Worm (Caenorhabditis elegans) whole organism, L2 larva: Measurements from ENCODE around the gene sri-29.

Source experiments
- C34F6.9 ChIP-seq: fragments of 150-350 bp; optimal IDR thresholded peaks from 2 replicates; lab custom pipeline; 2014; ENCODE audit warnings: missing biosample characterization, missing genetic modification characterization
- F13H6.1 ChIP-seq: sonication (generic microtip); optimal IDR thresholded peaks from 2 replicates; lab custom pipeline; 2016; ENCODE audit warnings: missing genetic modification characterization, missing compliant biosample characterization
- R02D3.7 ChIP-seq: fragments of 150-350 bp; optimal IDR thresholded peaks from 2 replicates; lab custom pipeline; 2014; ENCODE audit warnings: missing biosample characterization, missing genetic modification characterization
- Y55F3AM.14 ChIP-seq: fragments of 200-800 bp; sonication (Bioruptor generic); optimal IDR thresholded peaks from 2 replicates; lab custom pipeline; 2018; ENCODE audit warnings: mild to moderate bottlenecking, missing genetic modification characterization, missing compliant biosample characterization
- ZK546.5 ChIP-seq: sonication (generic microtip); optimal IDR thresholded peaks from 2 replicates; lab custom pipeline; 2017; ENCODE audit warnings: missing biosample characterization, missing genetic modification characterization
- alr-1 ChIP-seq: fragments of 150-350 bp; optimal IDR thresholded peaks from 2 replicates; lab custom pipeline; 2014; ENCODE audit warnings: missing biosample characterization, missing genetic modification characterization
- aly-2 ChIP-seq: fragments of 150-350 bp; optimal IDR thresholded peaks from 2 replicates; lab custom pipeline; 2014; ENCODE audit warnings: missing biosample characterization, missing genetic modification characterization
- ama-1 ChIP-seq: fragments of 150-350 bp; optimal IDR thresholded peaks from 2 replicates; lab custom pipeline; 2018; ENCODE audit warnings: inconsistent platforms
- blmp-1 ChIP-seq: sonication (generic microtip); optimal IDR thresholded peaks from 2 replicates; lab custom pipeline; 2017; ENCODE audit warnings: missing genetic modification characterization, mild to moderate bottlenecking, missing compliant biosample characterization, antibody characterized with exemption, moderate library complexity; ENCODE audit not compliant: insufficient read depth
- ceh-16 ChIP-seq: fragments of 150-350 bp; optimal IDR thresholded peaks from 2 replicates; lab custom pipeline; 2014; ENCODE audit warnings: missing biosample characterization, missing genetic modification characterization
- ceh-82 ChIP-seq: fragments of 150-350 bp; optimal IDR thresholded peaks from 2 replicates; lab custom pipeline; 2014; ENCODE audit warnings: missing biosample characterization, missing genetic modification characterization
- dmd-4 ChIP-seq: sonication (generic microtip); optimal IDR thresholded peaks from 2 replicates; lab custom pipeline; 2017; ENCODE audit warnings: missing biosample characterization, missing genetic modification characterization
- egl-27 ChIP-seq: sonication (generic microtip); optimal IDR thresholded peaks from 3 replicates; lab custom pipeline; 2017; ENCODE audit warnings: missing biosample characterization, missing genetic modification reagents, missing genetic modification characterization
- elt-1 ChIP-seq: fragments of 150-350 bp; optimal IDR thresholded peaks from 2 replicates; lab custom pipeline; 2014; ENCODE audit warnings: missing biosample characterization, missing genetic modification characterization
- elt-3 ChIP-seq: sonication (generic microtip); optimal IDR thresholded peaks from 2 replicates; lab custom pipeline; 2017; ENCODE audit warnings: missing biosample characterization, missing genetic modification characterization
- fos-1 ChIP-seq: fragments of 150-350 bp; optimal IDR thresholded peaks from 2 replicates; lab custom pipeline; 2014; ENCODE audit warnings: missing biosample characterization, missing genetic modification characterization
- lin-11 ChIP-seq: fragments of 150-350 bp; sonication (generic microtip); optimal IDR thresholded peaks from 2 replicates; lab custom pipeline; 2014; ENCODE audit warnings: missing biosample characterization, missing genetic modification characterization, inconsistent platforms, mixed read lengths
- lin-13 ChIP-seq: fragments of 150-350 bp; optimal IDR thresholded peaks from 2 replicates; lab custom pipeline; 2014; ENCODE audit warnings: missing biosample characterization, missing genetic modification reagents, missing genetic modification characterization
- lin-39 ChIP-seq: fragments of 150-350 bp; optimal IDR thresholded peaks from 2 replicates; lab custom pipeline; 2014; ENCODE audit warnings: missing biosample characterization, missing genetic modification reagents, missing genetic modification characterization
- lsy-2 ChIP-seq, 2 experiments: fragments of 150-350 bp in 1 of 2; sonication (generic microtip) in 1 of 2; optimal IDR thresholded peaks; 2 replicates each; lab custom pipeline; 2014 to 2017; ENCODE audit warnings: missing biosample characterization in 2 of 2, missing genetic modification characterization in 2 of 2
- mab-5 ChIP-seq: fragments of 150-350 bp; optimal IDR thresholded peaks from 2 replicates; lab custom pipeline; 2014; ENCODE audit warnings: missing biosample characterization, missing genetic modification characterization
- mbf-1 ChIP-seq: sonication (generic microtip); optimal IDR thresholded peaks from 2 replicates; lab custom pipeline; 2017; ENCODE audit warnings: missing biosample characterization, missing genetic modification characterization
- mdl-1 ChIP-seq, 2 experiments: fragments of 150-350 bp in 1 of 2; sonication (generic microtip) in 1 of 2; optimal IDR thresholded peaks; 2 replicates each; lab custom pipeline; 2017; ENCODE audit warnings: missing biosample characterization in 2 of 2, missing genetic modification characterization in 2 of 2
- nhr-10 ChIP-seq: sonication (generic microtip); optimal IDR thresholded peaks from 2 replicates; lab custom pipeline; 2017; ENCODE audit warnings: missing biosample characterization, missing genetic modification characterization
- nhr-11 ChIP-seq: fragments of 150-350 bp; optimal IDR thresholded peaks from 2 replicates; lab custom pipeline; 2014; ENCODE audit warnings: missing biosample characterization, missing genetic modification characterization
- nhr-21 ChIP-seq: fragments of 150-350 bp; optimal IDR thresholded peaks from 2 replicates; lab custom pipeline; 2014; ENCODE audit warnings: missing biosample characterization, missing genetic modification characterization
- nhr-237 ChIP-seq: fragments of 150-350 bp; optimal IDR thresholded peaks from 2 replicates; lab custom pipeline; 2014; ENCODE audit warnings: missing biosample characterization, missing genetic modification characterization
- nhr-25 ChIP-seq: fragments of 150-350 bp; sonication (generic microtip); optimal IDR thresholded peaks from 3 replicates; lab custom pipeline; 2014; ENCODE audit warnings: missing biosample characterization, missing genetic modification characterization
- nhr-6 ChIP-seq: fragments of 150-350 bp; optimal IDR thresholded peaks from 2 replicates; lab custom pipeline; 2014; ENCODE audit warnings: missing biosample characterization, missing genetic modification characterization
- nhr-77 ChIP-seq: fragments of 150-350 bp; optimal IDR thresholded peaks from 2 replicates; lab custom pipeline; 2014; ENCODE audit warnings: missing biosample characterization, missing genetic modification characterization
- sma-9 ChIP-seq, 2 experiments: fragments of 150-350 bp in 1 of 2; sonication (generic microtip) in 1 of 2; optimal IDR thresholded peaks; 2 replicates each; lab custom pipeline; 2014 to 2016; ENCODE audit warnings: missing genetic modification characterization in 2 of 2, mild to moderate bottlenecking in 1 of 2, missing biosample characterization in 1 of 2, missing compliant biosample characterization in 1 of 2, missing genetic modification reagents in 1 of 2, moderate library complexity in 1 of 2
- unc-39 ChIP-seq: fragments of 150-350 bp; optimal IDR thresholded peaks from 2 replicates; lab custom pipeline; 2014; ENCODE audit warnings: missing biosample characterization, missing genetic modification characterization
- unc-62 ChIP-seq: fragments of 150-350 bp; optimal IDR thresholded peaks from 2 replicates; lab custom pipeline; 2014; ENCODE audit warnings: missing biosample characterization, missing genetic modification reagents, missing genetic modification characterization
- zag-1 ChIP-seq: fragments of 150-350 bp; optimal IDR thresholded peaks from 2 replicates; lab custom pipeline; 2014; ENCODE audit warnings: missing biosample characterization, missing genetic modification characterization
- ztf-1 ChIP-seq: fragments of 200-800 bp; sonication (Bioruptor generic); conservative IDR thresholded peaks from 2 replicates; pipeline ENCODE4 v1.3.6; 2022; ENCODE audit warnings: missing genetic modification characterization, missing compliant biosample characterization
- ztf-11 ChIP-seq: sonication (generic microtip); optimal IDR thresholded peaks from 2 replicates; lab custom pipeline; 2017; ENCODE audit warnings: missing biosample characterization, missing genetic modification characterization
- ztf-4 ChIP-seq: fragments of 150-350 bp; optimal IDR thresholded peaks from 2 replicates; lab custom pipeline; 2014; ENCODE audit warnings: missing biosample characterization, missing genetic modification characterization

Gene sri-29

DNA sequence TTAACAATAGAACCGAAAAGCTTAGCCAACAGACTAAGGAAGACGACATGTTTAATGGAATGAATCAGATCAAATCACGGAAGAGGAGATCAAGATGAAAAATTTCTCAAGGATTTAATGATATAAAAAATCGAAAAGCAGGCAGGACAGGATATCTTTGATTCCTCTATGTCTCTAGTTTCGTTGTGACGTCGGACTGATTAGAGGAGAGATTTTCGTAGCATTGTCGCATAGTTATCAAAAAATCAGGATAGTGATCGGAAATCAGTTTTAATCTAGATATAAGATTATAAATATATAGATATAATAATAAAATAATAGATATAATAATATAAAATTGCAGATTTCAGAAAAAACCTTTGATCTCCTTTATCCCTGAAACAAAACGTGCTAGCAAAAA, 765 bp upstream of the sri-29 start, which contains the start of gene B0454.8:
Gene B0454.8 (minus strand): TSS at position 101 of the 400 bp plus-strand sequence.
- TF ChIP-seq nhr-10 (tag; lab: Kevin White, UChicago) (no peak), blmp-1 (tag; lab: Kevin White, UChicago) (no peak), ztf-4 (no peak), Y55F3AM.14 (no peak), nhr-11 (tag; lab: Kevin White, UChicago) (no peak), alr-1 (tag; lab: Kevin White, UChicago) (no peak), nhr-77 (tag; lab: Kevin White, UChicago) (no peak), C34F6.9 (tag; lab: Kevin White, UChicago) (no peak), lin-39 (tag; lab: Kevin White, UChicago) (no peak), F13H6.1 (tag; lab: Kevin White, UChicago) (no peak), mab-5 (tag; lab: Kevin White, UChicago) (no peak)
- TF ChIP-seq, all 48 proteins: peak for 0

DNA sequence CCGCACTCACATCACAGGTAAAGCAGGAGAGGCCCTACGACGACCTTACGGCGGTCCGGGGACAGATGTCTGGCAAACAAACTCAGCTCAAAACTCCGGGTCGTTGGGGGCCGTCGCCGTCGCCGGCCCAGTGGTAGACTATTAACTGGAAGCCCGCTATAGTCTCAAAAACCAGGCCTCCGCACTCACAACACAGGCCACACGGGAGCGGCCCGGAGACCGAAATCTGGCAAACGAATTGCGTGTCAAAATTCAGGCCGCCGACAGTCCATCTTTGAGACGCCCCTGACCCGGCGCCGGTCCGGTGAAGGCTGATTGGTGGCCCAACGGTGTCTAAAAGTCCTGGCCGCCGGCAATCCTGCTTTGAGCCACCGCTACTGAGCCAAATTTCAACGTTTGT, 1.3 kb downstream of the sri-29 start:
- TF ChIP-seq sma-9 (GFP tag; optimal IDR thresholded peaks at IDR 0.05; lab: Kevin White, UChicago) (no peak), sma-9 (tag; optimal IDR thresholded peaks at IDR 0.05; lab: Kevin White, UChicago) (no peak), aly-2 (no peak), lin-13 (GFP tag; lab: Kevin White, UChicago) (no peak), dmd-4 (tag; lab: Kevin White, UChicago) (no peak), R02D3.7 (tag; lab: Kevin White, UChicago) (no peak), unc-39 (tag; lab: Kevin White, UChicago) (no peak), zag-1 (tag; lab: Kevin White, UChicago) (no peak)

DNA sequence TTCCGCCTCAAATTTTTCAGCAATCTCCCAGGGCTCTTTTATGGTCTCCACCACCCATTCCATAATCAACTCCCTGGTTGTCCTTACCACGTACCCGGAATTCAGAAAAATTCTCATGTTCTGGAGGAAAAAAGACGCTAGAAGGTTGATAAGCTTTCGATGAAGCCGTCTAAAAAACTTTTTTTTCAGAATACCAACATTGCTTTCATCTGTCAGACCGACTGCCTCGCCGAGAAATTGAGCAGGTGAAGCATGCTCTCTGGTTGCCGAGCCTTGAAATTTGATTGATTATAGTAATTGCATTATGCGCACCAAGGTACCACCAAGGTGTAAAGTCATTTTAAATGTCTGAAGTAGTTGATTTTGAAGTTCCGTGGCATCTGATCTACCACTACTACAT, 1.8 kb downstream of the sri-29 start, which contains the start of gene sri-30:
Gene sri-30 (plus strand): TSS at position 301 of the 400 bp plus-strand sequence.
- TF ChIP-seq ceh-16 (tag; lab: Kevin White, UChicago) (no peak), ztf-4 (no peak), dmd-4 (tag; lab: Kevin White, UChicago) (no peak), egl-27 (tag; lab: Kevin White, UChicago) (no peak), zag-1 (tag; lab: Kevin White, UChicago) (no peak), mbf-1 (no peak), unc-62 (GFP tag; lab: Kevin White, UChicago) (no peak)

DNA sequence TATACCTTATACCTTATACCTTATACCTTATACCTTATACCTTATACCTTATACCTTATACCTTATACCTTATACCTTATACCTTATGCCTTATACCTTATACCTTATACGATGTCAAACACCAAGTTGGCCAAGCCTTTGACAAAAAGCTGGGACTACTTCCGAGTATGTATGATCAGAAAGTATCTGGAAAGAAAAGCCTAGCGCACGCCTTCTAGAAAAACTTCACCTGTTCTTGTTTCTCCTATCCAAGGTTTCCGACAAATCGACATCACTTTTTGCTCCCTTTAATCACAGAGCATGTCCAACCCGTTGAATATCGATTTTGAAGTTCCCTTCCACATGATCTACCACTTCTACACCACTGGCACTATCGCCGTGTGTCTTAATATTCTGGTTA, 4.3 kb downstream of the sri-29 start, which contains the start of gene sri-28:
Gene sri-28 (plus strand): TSS at position 301 of the 400 bp plus-strand sequence.
- TF ChIP-seq lin-39 (tag; lab: Kevin White, UChicago) (no peak), nhr-10 (tag; lab: Kevin White, UChicago) (no peak), ZK546.5 (tag; lab: Kevin White, UChicago) (no peak), nhr-77 (tag; lab: Kevin White, UChicago) (no peak), ztf-1 (no peak), unc-62 (GFP tag; lab: Kevin White, UChicago) (no peak), dmd-4 (tag; lab: Kevin White, UChicago) (no peak), lin-11 (tag; lab: Kevin White, UChicago) (no peak), unc-39 (tag; lab: Kevin White, UChicago) (no peak), ama-1 (lab: Kevin White, UChicago) (no peak), ztf-4 (no peak), elt-3 (tag; lab: Kevin White, UChicago) (no peak), nhr-237 (tag; lab: Kevin White, UChicago) (no peak), fos-1 (tag; lab: Kevin White, UChicago) (no peak), mdl-1 (tag; optimal IDR thresholded peaks at IDR 0.05; lab: Kevin White, UChicago) (no peak), lsy-2 (tag; optimal IDR thresholded peaks at IDR 0.05; lab: Kevin White, UChicago) (no peak), blmp-1 (tag; lab: Kevin White, UChicago) (no peak)

DNA sequence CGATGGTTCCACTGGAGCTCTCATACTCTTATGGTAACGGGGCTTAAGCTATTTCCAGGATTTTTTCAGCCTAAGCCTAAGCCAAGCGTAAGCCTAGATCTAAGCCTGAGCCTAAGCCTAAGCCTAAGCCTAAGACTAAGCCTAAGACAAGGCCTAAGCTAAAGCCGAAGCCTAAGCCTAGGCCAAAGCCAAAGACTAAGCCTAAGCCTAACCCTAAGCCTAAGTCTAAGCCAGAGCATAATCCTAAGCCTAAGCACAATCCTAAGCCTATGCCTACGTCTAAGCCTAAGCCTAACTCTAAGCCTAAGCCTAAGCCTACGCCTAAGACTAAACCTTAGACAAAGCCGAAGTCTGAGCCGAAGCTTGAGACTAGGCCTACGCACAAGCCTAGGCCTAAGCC, 4.9 kb downstream of the sri-29 start:
- no peak for TF ChIP-seq nhr-237 (tag; lab: Kevin White, UChicago)
- TF ChIP-seq elt-1 (tag; lab: Kevin White, UChicago), result no peak
- TF ChIP-seq nhr-25 (tag; lab: Kevin White, UChicago), result no peak
- no peak for TF ChIP-seq dmd-4 (tag; lab: Kevin White, UChicago)
- TF ChIP-seq lin-13 (GFP tag; lab: Kevin White, UChicago), result no peak
- no peak for TF ChIP-seq mbf-1
- TF ChIP-seq mab-5 (tag; lab: Kevin White, UChicago), result no peak
- no peak for TF ChIP-seq C34F6.9 (tag; lab: Kevin White, UChicago)
- TF ChIP-seq nhr-6 (tag; lab: Kevin White, UChicago), result no peak
- TF ChIP-seq nhr-21 (tag; lab: Kevin White, UChicago), result no peak
- no peak for TF ChIP-seq ztf-4
- TF ChIP-seq F13H6.1 (tag; lab: Kevin White, UChicago), result no peak
- TF ChIP-seq alr-1 (tag; lab: Kevin White, UChicago), result no peak
- TF ChIP-seq R02D3.7 (tag; lab: Kevin White, UChicago), result no peak
- TF ChIP-seq ztf-11 (tag; lab: Kevin White, UChicago), result no peak
- TF ChIP-seq ceh-82 (tag; lab: Kevin White, UChicago), result no peak
- TF ChIP-seq nhr-77 (tag; lab: Kevin White, UChicago), result no peak
- no peak for TF ChIP-seq Y55F3AM.14
- TF ChIP-seq aly-2, result no peak
